Worm (Caenorhabditis elegans) whole organism, L1 larva: Measurements from ENCODE around the gene nlp-69.

Source experiments
- aly-2 ChIP-seq: fragments of 150-350 bp; optimal IDR thresholded peaks from 2 replicates; lab custom pipeline; 2014; ENCODE audit warnings: missing biosample characterization, missing genetic modification characterization
- blmp-1 ChIP-seq: fragments of 150-350 bp; optimal IDR thresholded peaks from 2 replicates; lab custom pipeline; 2014; ENCODE audit warnings: missing biosample characterization, missing genetic modification characterization
- dpl-1 ChIP-seq, 3 experiments: fragments of 150-350 bp in 2 of 3; sonication (generic microtip) in 1 of 3; optimal IDR thresholded peaks; 2 replicates each; lab custom pipeline; 2014 to 2017; ENCODE audit warnings: missing biosample characterization in 3 of 3, missing genetic modification characterization in 3 of 3, missing genetic modification reagents in 3 of 3
- efl-1 ChIP-seq, 4 experiments: fragments of 150-350 bp; optimal IDR thresholded peaks in 3 of 4; peaks in 1 of 4; 1 replicate in 1 of 4; 2 replicates in 3 of 4; lab custom pipeline; 2014; ENCODE audit warnings: missing biosample characterization in 2 of 4, missing genetic modification characterization in 2 of 4, missing genetic modification reagents in 2 of 4
- fkh-10 ChIP-seq: sonication (generic microtip); optimal IDR thresholded peaks from 2 replicates; lab custom pipeline; 2017; ENCODE audit warnings: missing biosample characterization, missing genetic modification reagents, missing genetic modification characterization
- jun-1 ChIP-seq: fragments of 150-350 bp; optimal IDR thresholded peaks from 2 replicates; lab custom pipeline; 2014; ENCODE audit warnings: missing biosample characterization, missing genetic modification reagents, missing genetic modification characterization
- mdl-1 ChIP-seq, 2 experiments: fragments of 150-350 bp; optimal IDR thresholded peaks; 2 replicates each; lab custom pipeline; 2014 to 2017; ENCODE audit warnings: missing biosample characterization in 2 of 2, missing genetic modification characterization in 2 of 2, inconsistent platforms in 1 of 2
- mep-1 ChIP-seq: fragments of 150-350 bp; optimal IDR thresholded peaks from 2 replicates; lab custom pipeline; 2014; ENCODE audit warnings: missing biosample characterization, missing genetic modification characterization
- nhr-237 ChIP-seq: fragments of 150-350 bp; optimal IDR thresholded peaks from 2 replicates; lab custom pipeline; 2014; ENCODE audit warnings: missing biosample characterization, missing genetic modification characterization
- nhr-76 ChIP-seq: sonication (generic microtip); optimal IDR thresholded peaks from 2 replicates; lab custom pipeline; 2017; ENCODE audit warnings: missing biosample characterization, missing genetic modification characterization
- pag-3 ChIP-seq: sonication (generic microtip); optimal IDR thresholded peaks from 2 replicates; lab custom pipeline; 2017; ENCODE audit warnings: missing genetic modification characterization, mild to moderate bottlenecking, missing compliant biosample characterization, antibody characterized with exemption, borderline replicate concordance; ENCODE audit not compliant: insufficient read depth
- rnt-1 ChIP-seq: sonication (generic microtip); optimal IDR thresholded peaks from 2 replicates; lab custom pipeline; 2016; ENCODE audit warnings: mild to moderate bottlenecking, missing genetic modification characterization, moderate library complexity, missing compliant biosample characterization
- sox-4 ChIP-seq: sonication (generic microtip); optimal IDR thresholded peaks from 2 replicates; lab custom pipeline; 2016; ENCODE audit warnings: missing genetic modification characterization, missing compliant biosample characterization
- unc-62 ChIP-seq: fragments of 150-350 bp; optimal IDR thresholded peaks from 2 replicates; lab custom pipeline; 2014; ENCODE audit warnings: missing biosample characterization, missing genetic modification reagents, missing genetic modification characterization

ce11 chrV:20126637-20127036, 31.8 kb upstream of the nlp-69 start:
- no peak for TF ChIP-seq nhr-237 (tag; lab: Kevin White, UChicago)
- no peak for TF ChIP-seq rnt-1 (tag; lab: Kevin White, UChicago)
- TF ChIP-seq mep-1 (tag; lab: Kevin White, UChicago) = no peak
- TF ChIP-seq fkh-10 (GFP tag; lab: Kevin White, UChicago) = no peak
- TF ChIP-seq sox-4 (tag; lab: Kevin White, UChicago) = no peak
- TF ChIP-seq aly-2 (tag; lab: Kevin White, UChicago) = no peak
- no peak for TF ChIP-seq unc-62 (GFP tag; lab: Kevin White, UChicago)
- no peak for TF ChIP-seq nhr-76 (tag; lab: Kevin White, UChicago)
- no peak for TF ChIP-seq jun-1 (tag; lab: Kevin White, UChicago)
- TF ChIP-seq blmp-1 (tag; lab: Kevin White, UChicago) = no peak
- TF ChIP-seq efl-1 (optimal IDR thresholded peaks at IDR 0.05; lab: Kevin White, UChicago) = no peak
- TF ChIP-seq efl-1 (GFP tag; optimal IDR thresholded peaks at IDR 0.05 in 1 of 2; lab: Kevin White, UChicago) = no peak
- no peak for TF ChIP-seq pag-3 (tag; lab: Kevin White, UChicago)
- TF ChIP-seq mdl-1 (tag; optimal IDR thresholded peaks at IDR 0.05; lab: Kevin White, UChicago) = no peak
- TF ChIP-seq dpl-1 (GFP tag; optimal IDR thresholded peaks at IDR 0.05; lab: Kevin White, UChicago) = no peak
